Worm (Caenorhabditis elegans) whole organism, L3 larva: ENCODE results near the gene F38B7.17.

Experiments
- lin-39 ChIP-seq: fragments of 150-350 bp; optimal IDR thresholded peaks from 2 replicates; lab custom pipeline; 2018; ENCODE audit warnings: missing biosample characterization, missing genetic modification reagents, missing genetic modification characterization
- nhr-25 ChIP-seq: sonication (generic microtip); optimal IDR thresholded peaks from 2 replicates; lab custom pipeline; 2017; ENCODE audit warnings: missing biosample characterization, missing genetic modification characterization
- nhr-28 ChIP-seq: fragments of 150-350 bp; optimal IDR thresholded peaks from 2 replicates; lab custom pipeline; 2014; ENCODE audit warnings: missing biosample characterization, missing genetic modification characterization
- pha-4 ChIP-seq: fragments of 150-350 bp; optimal IDR thresholded peaks from 2 replicates; lab custom pipeline; 2014; ENCODE audit warnings: missing biosample characterization, missing genetic modification reagents, missing genetic modification characterization
- tbx-2 ChIP-seq: sonication (generic microtip); optimal IDR thresholded peaks from 2 replicates; lab custom pipeline; 2016; ENCODE audit warnings: mild to moderate bottlenecking, missing genetic modification characterization, missing compliant biosample characterization
- unc-39 ChIP-seq: sonication (generic microtip); optimal IDR thresholded peaks from 4 replicates; lab custom pipeline; 2017; ENCODE audit warnings: missing biosample characterization, missing genetic modification characterization
- ztf-4 ChIP-seq: fragments of 150-350 bp; optimal IDR thresholded peaks from 2 replicates; lab custom pipeline; 2014; ENCODE audit warnings: missing biosample characterization, missing genetic modification characterization

DNA sequence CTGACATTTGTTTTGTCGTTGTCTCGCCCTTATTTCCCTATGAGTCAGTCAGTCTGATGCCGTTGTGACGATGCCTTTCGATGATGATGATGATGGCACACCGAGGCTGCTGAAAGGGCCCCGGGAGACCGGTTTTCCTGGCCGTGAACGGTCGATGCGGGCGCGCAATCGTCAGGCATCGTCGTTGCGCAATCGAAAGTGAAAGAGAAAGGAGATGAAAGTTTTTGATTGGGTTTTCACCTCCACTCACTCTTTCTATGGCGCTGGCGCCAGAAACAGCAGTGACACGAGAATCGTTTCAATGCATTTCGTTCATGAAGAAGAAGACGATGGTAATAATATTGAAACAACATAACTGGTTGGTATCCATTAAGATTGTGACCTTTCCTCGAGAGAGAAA lies 15.8 kb downstream of the F38B7.17 start:
- peak; percentile 95 for TF ChIP-seq nhr-25 (tag; lab: Kevin White, UChicago)
- TF ChIP-seq ztf-4 (tag; lab: Kevin White, UChicago): no peak
- TF ChIP-seq lin-39 (tag; lab: Kevin White, UChicago): no peak
- TF ChIP-seq tbx-2 (tag; lab: Kevin White, UChicago): peak; percentile 7
- TF ChIP-seq pha-4 (tag; lab: Kevin White, UChicago): no peak
- no peak for TF ChIP-seq nhr-28
- TF ChIP-seq unc-39 (tag; lab: Kevin White, UChicago): no peak
